Worm (Caenorhabditis elegans): Measurements from ENCODE around the gene F59B10.5.

- TF ChIP-seq sptf-1 (tag; optimal IDR thresholded peaks at IDR 0.05) (no peak), nhr-76 (tag; optimal IDR thresholded peaks at IDR 0.05) (no peak), elt-3 (tag; optimal IDR thresholded peaks at IDR 0.05) (no peak)
Observed at ce11 chrII:10485640-10486039, 37.8 kb downstream of the F59B10.5 start.
